Worm (Caenorhabditis elegans) whole organism, L4 larva: ENCODE data around the gene pycr-1.

Experiments
- D1046.2 ChIP-seq: fragments of 200-800 bp; sonication (Bioruptor generic); IDR thresholded peaks from 2 replicates; pipeline ENCODE4 v1.3.6; 2022; ENCODE audit warnings: missing genetic modification characterization, missing compliant biosample characterization
- F10B5.3 ChIP-seq: sonication (generic microtip); optimal IDR thresholded peaks from 2 replicates; lab custom pipeline; 2016; ENCODE audit warnings: mild to moderate bottlenecking, missing genetic modification characterization, missing compliant biosample characterization
- F26F4.8 ChIP-seq: fragments of 200-800 bp; sonication (Bioruptor generic); conservative IDR thresholded peaks from 2 replicates; pipeline ENCODE4 v1.3.6; 2022; ENCODE audit warnings: missing genetic modification characterization, missing compliant biosample characterization
- R02D3.7 ChIP-seq: fragments of 150-350 bp; sonication (generic microtip); optimal IDR thresholded peaks from 3 replicates; lab custom pipeline; 2014; ENCODE audit warnings: missing biosample characterization, missing genetic modification characterization
- T26A8.4 ChIP-seq: fragments of 200-800 bp; sonication (Bioruptor generic); IDR thresholded peaks from 2 replicates; pipeline ENCODE4 v1.3.6; 2022; ENCODE audit warnings: missing genetic modification characterization, missing compliant biosample characterization
- Y105C5A.15 ChIP-seq: fragments of 200-800 bp; sonication (Bioruptor generic); IDR thresholded peaks from 2 replicates; pipeline ENCODE4 v1.3.6; 2022; ENCODE audit warnings: missing genetic modification characterization, missing compliant biosample characterization
- Y5F2A.4 ChIP-seq: fragments of 200-800 bp; sonication (Bioruptor generic); optimal IDR thresholded peaks from 2 replicates; lab custom pipeline; 2018; ENCODE audit warnings: mild to moderate bottlenecking, missing genetic modification characterization, missing compliant biosample characterization
- aha-1 ChIP-seq: fragments of 150-350 bp; peaks from one replicate; lab custom pipeline; 2014; ENCODE audit warnings: missing biosample characterization, missing genetic modification characterization
- ama-1 ChIP-seq: fragments of 150-350 bp; optimal IDR thresholded peaks from 2 replicates; lab custom pipeline; 2014; ENCODE audit warnings: inconsistent platforms, mixed read lengths
- attf-4 ChIP-seq: sonication (generic microtip); optimal IDR thresholded peaks from 3 replicates; lab custom pipeline; 2017; ENCODE audit warnings: missing biosample characterization, missing genetic modification characterization
- ceh-20 ChIP-seq: fragments of 200-800 bp; sonication (Bioruptor generic); IDR thresholded peaks from 2 replicates; pipeline ENCODE4 v1.3.6; 2022; ENCODE audit warnings: missing genetic modification reagents, missing genetic modification characterization, missing compliant biosample characterization
- ceh-32 ChIP-seq: sonication (generic microtip); optimal IDR thresholded peaks from 2 replicates; lab custom pipeline; 2016; ENCODE audit warnings: mild to moderate bottlenecking, missing genetic modification characterization, missing compliant biosample characterization; ENCODE audit not compliant: poor library complexity
- ceh-82 ChIP-seq: sonication (generic microtip); optimal IDR thresholded peaks from 2 replicates; lab custom pipeline; 2017; ENCODE audit warnings: missing biosample characterization, missing genetic modification characterization
- ces-1 ChIP-seq: fragments of 150-350 bp; sonication (generic microtip); optimal IDR thresholded peaks from 4 replicates; lab custom pipeline; 2014; ENCODE audit warnings: missing biosample characterization, missing genetic modification reagents, missing genetic modification characterization
- daf-12 ChIP-seq: fragments of 150-350 bp; optimal IDR thresholded peaks from 2 replicates; lab custom pipeline; 2014; ENCODE audit warnings: missing biosample characterization, missing genetic modification reagents, missing genetic modification characterization
- daf-19 ChIP-seq: fragments of 200-800 bp; sonication (Bioruptor generic); conservative IDR thresholded peaks from 2 replicates; pipeline ENCODE4 v1.3.6; 2022; ENCODE audit warnings: missing genetic modification characterization, missing compliant biosample characterization
- dmd-9 ChIP-seq: fragments of 200-800 bp; sonication (Bioruptor generic); IDR thresholded peaks from 2 replicates; pipeline ENCODE4 v1.3.6; 2022; ENCODE audit warnings: missing genetic modification reagents, missing genetic modification characterization, missing compliant biosample characterization
- dve-1 ChIP-seq: sonication (generic microtip); optimal IDR thresholded peaks from 2 replicates; lab custom pipeline; 2017; ENCODE audit warnings: antibody characterized with exemption, mild to moderate bottlenecking, missing genetic modification characterization, missing compliant biosample characterization; ENCODE audit not compliant: insufficient read depth
- fkh-10 ChIP-seq: fragments of 150-350 bp; optimal IDR thresholded peaks from 2 replicates; lab custom pipeline; 2014; ENCODE audit warnings: missing biosample characterization, missing genetic modification reagents, missing genetic modification characterization
- fos-1 ChIP-seq: fragments of 150-350 bp; optimal IDR thresholded peaks from 2 replicates; lab custom pipeline; 2014; ENCODE audit warnings: missing biosample characterization, missing genetic modification characterization
- hif-1 ChIP-seq, 2 experiments: sonication (generic microtip); optimal IDR thresholded peaks; 2 replicates each; lab custom pipeline; 2016 to 2017; ENCODE audit warnings: missing compliant biosample characterization in 2 of 2, missing genetic modification characterization in 2 of 2, missing genetic modification reagents in 2 of 2, missing genotype in 2 of 2, mild to moderate bottlenecking in 1 of 2
- lim-7 ChIP-seq: fragments of 200-800 bp; sonication (Bioruptor generic); IDR thresholded peaks from 2 replicates; pipeline ENCODE4 v1.3.6; 2022; ENCODE audit warnings: missing genetic modification characterization, missing compliant biosample characterization
- lsy-2 ChIP-seq, 2 experiments: fragments of 150-350 bp in 1 of 2; sonication (generic microtip) in 1 of 2; optimal IDR thresholded peaks; 2 replicates each; lab custom pipeline; 2014 to 2017; ENCODE audit warnings: missing biosample characterization in 2 of 2, missing genetic modification characterization in 2 of 2
- madf-5 ChIP-seq, 2 experiments: fragments of 200-800 bp; sonication (Bioruptor generic); IDR thresholded peaks; 2 replicates each; pipeline ENCODE4 v1.3.6; 2022; ENCODE audit warnings: missing compliant biosample characterization in 2 of 2, missing genetic modification characterization in 2 of 2
- madf-9 ChIP-seq: fragments of 200-800 bp; sonication (Bioruptor generic); conservative IDR thresholded peaks from 2 replicates; pipeline ENCODE4 v1.3.6; 2022; ENCODE audit warnings: missing genetic modification reagents, missing genetic modification characterization, missing compliant biosample characterization
- mdt-29 ChIP-seq: fragments of 200-800 bp; sonication (Bioruptor generic); IDR thresholded peaks from 2 replicates; pipeline ENCODE4 v1.3.6; 2022; ENCODE audit warnings: missing genetic modification reagents, missing genetic modification characterization, missing compliant biosample characterization
- mep-1 ChIP-seq: fragments of 150-350 bp; sonication (generic microtip); optimal IDR thresholded peaks from 3 replicates; lab custom pipeline; 2014; ENCODE audit warnings: missing biosample characterization, missing genetic modification characterization
- mes-2 ChIP-seq: sonication (generic microtip); optimal IDR thresholded peaks from 2 replicates; lab custom pipeline; 2016; ENCODE audit warnings: missing genotype, mild to moderate bottlenecking, missing genetic modification characterization, missing compliant biosample characterization; ENCODE audit not compliant: poor library complexity, severe bottlenecking
- mxl-3 ChIP-seq: fragments of 200-800 bp; sonication (Bioruptor generic); optimal IDR thresholded peaks from 2 replicates; lab custom pipeline; 2018; ENCODE audit warnings: mild to moderate bottlenecking, missing genetic modification characterization, missing compliant biosample characterization
- nhr-10 ChIP-seq: fragments of 150-350 bp; optimal IDR thresholded peaks from 2 replicates; lab custom pipeline; 2014; ENCODE audit warnings: missing biosample characterization, missing genetic modification characterization
- nhr-28 ChIP-seq: fragments of 150-350 bp; optimal IDR thresholded peaks from 2 replicates; lab custom pipeline; 2014; ENCODE audit warnings: missing biosample characterization, missing genetic modification characterization
- nhr-77 ChIP-seq: fragments of 150-350 bp; optimal IDR thresholded peaks from 2 replicates; lab custom pipeline; 2014; ENCODE audit warnings: missing biosample characterization, missing genetic modification characterization
- pha-4 ChIP-seq, 2 experiments: fragments of 150-350 bp in 1 of 2; fragments of 200-800 bp in 1 of 2; sonication (Bioruptor generic) in 1 of 2; IDR thresholded peaks in 1 of 2; optimal IDR thresholded peaks in 1 of 2; 2 replicates each; pipeline versions ENCODE4 v1.3.6 to Lab custom; 2014 to 2022; ENCODE audit warnings: missing genetic modification characterization in 2 of 2, missing genetic modification reagents in 2 of 2, missing biosample characterization in 1 of 2, missing compliant biosample characterization in 1 of 2
- php-3 ChIP-seq: fragments of 200-800 bp; sonication (Bioruptor generic); IDR thresholded peaks from 2 replicates; pipeline ENCODE4 v1.3.6; 2022; ENCODE audit warnings: missing genetic modification reagents, missing genetic modification characterization, missing compliant biosample characterization
- sdz-12 ChIP-seq: fragments of 200-800 bp; sonication (Bioruptor generic); optimal IDR thresholded peaks from 2 replicates; lab custom pipeline; 2018; ENCODE audit warnings: mild to moderate bottlenecking, missing genetic modification characterization, missing compliant biosample characterization
- set-16 ChIP-seq: fragments of 200-800 bp; sonication (Bioruptor generic); IDR thresholded peaks from 2 replicates; pipeline ENCODE4 v1.3.6; 2022; ENCODE audit warnings: missing genetic modification reagents, missing genetic modification characterization, missing compliant biosample characterization
- spr-3 ChIP-seq: fragments of 200-800 bp; sonication (Bioruptor generic); optimal IDR thresholded peaks from 2 replicates; lab custom pipeline; 2018; ENCODE audit warnings: mild to moderate bottlenecking, missing genetic modification characterization, missing compliant biosample characterization
- tag-97 ChIP-seq: fragments of 200-800 bp; sonication (Bioruptor generic); IDR thresholded peaks from 2 replicates; pipeline ENCODE4 v1.3.6; 2022; ENCODE audit warnings: missing genetic modification characterization, missing compliant biosample characterization
- tra-1 ChIP-seq: fragments of 200-800 bp; sonication (Bioruptor generic); IDR thresholded peaks from 2 replicates; pipeline ENCODE4 v1.3.6; 2022; ENCODE audit warnings: missing genetic modification reagents, missing genetic modification characterization, missing compliant biosample characterization
- unc-62 ChIP-seq, 3 experiments: fragments of 150-350 bp in 1 of 3; sonication (generic microtip); optimal IDR thresholded peaks in 2 of 3; peaks in 1 of 3; 1 replicate in 1 of 3; 2 replicates in 2 of 3; lab custom pipeline; 2014 to 2017; ENCODE audit warnings: missing biosample characterization in 3 of 3, missing genetic modification characterization in 3 of 3, missing genetic modification reagents in 3 of 3, missing genotype in 1 of 3
- zfp-3 ChIP-seq: fragments of 200-800 bp; sonication (Bioruptor generic); conservative IDR thresholded peaks from 2 replicates; pipeline ENCODE4 v1.3.6; 2022; ENCODE audit warnings: missing genetic modification reagents, missing genetic modification characterization, missing compliant biosample characterization
- zip-11 ChIP-seq: fragments of 200-800 bp; sonication (Bioruptor generic); IDR thresholded peaks from 2 replicates; pipeline ENCODE4 v1.3.6; 2022; ENCODE audit warnings: missing genetic modification characterization, missing compliant biosample characterization
- ztf-7 ChIP-seq: fragments of 150-350 bp; optimal IDR thresholded peaks from 2 replicates; lab custom pipeline; 2014; ENCODE audit warnings: missing biosample characterization, missing genetic modification characterization

The pycr-1 gene

ce11 chrX:12106004-12106403 lies 40.6 kb upstream of the pycr-1 start (continued):
- TF ChIP-seq pha-4 (GFP tag; IDR thresholded peaks at IDR 0.05; lab: Robert Waterston, UW) (peak; percentile 95), pha-4 (tag; optimal IDR thresholded peaks at IDR 0.05; lab: Kevin White, UChicago) (no peak), mes-2 (tag; lab: Kevin White, UChicago) (no peak), Y5F2A.4 (peak; percentile 84), mdt-29 (GFP tag; lab: Robert Waterston, UW) (no peak), Y105C5A.15 (GFP tag; lab: Robert Waterston, UW) (peak; percentile 93)

- TF ChIP-seq madf-5 (GFP tag; IDR thresholded peaks at IDR 0.05; lab: Robert Waterston, UW), result no peak
- TF ChIP-seq dmd-9, result no peak
- TF ChIP-seq attf-4 (tag; lab: Kevin White, UChicago), result no peak
- TF ChIP-seq Y105C5A.15 (GFP tag; lab: Robert Waterston, UW), result no peak
- TF ChIP-seq unc-62 (GFP tag; optimal IDR thresholded peaks at IDR 0.05 in 1 of 2; lab: Kevin White, UChicago), result no peak
- no peak for TF ChIP-seq unc-62 (tag; optimal IDR thresholded peaks at IDR 0.05; lab: Kevin White, UChicago)
- no peak for TF ChIP-seq set-16 (GFP tag; lab: Robert Waterston, UW)
- no peak for TF ChIP-seq zfp-3 (GFP tag; lab: Robert Waterston, UW)
- TF ChIP-seq Y5F2A.4, result no peak
- no peak for TF ChIP-seq T26A8.4 (GFP tag; lab: Robert Waterston, UW)
- TF ChIP-seq daf-19 (GFP tag; lab: Robert Waterston, UW), result no peak
- TF ChIP-seq R02D3.7 (tag; lab: Kevin White, UChicago), result no peak
- no peak for TF ChIP-seq php-3 (GFP tag; lab: Robert Waterston, UW)
- TF ChIP-seq dve-1 (tag; lab: Kevin White, UChicago), result no peak
Observed at ce11 chrX:12108517-12109216, 38.0 kb upstream of the pycr-1 start, which contains the start of the genes W03G11.2 and lgc-13. Gene W03G11.2 (minus strand): TSS chrX:12108617. Gene lgc-13 (plus strand): TSS chrX:12109166.

DNA sequence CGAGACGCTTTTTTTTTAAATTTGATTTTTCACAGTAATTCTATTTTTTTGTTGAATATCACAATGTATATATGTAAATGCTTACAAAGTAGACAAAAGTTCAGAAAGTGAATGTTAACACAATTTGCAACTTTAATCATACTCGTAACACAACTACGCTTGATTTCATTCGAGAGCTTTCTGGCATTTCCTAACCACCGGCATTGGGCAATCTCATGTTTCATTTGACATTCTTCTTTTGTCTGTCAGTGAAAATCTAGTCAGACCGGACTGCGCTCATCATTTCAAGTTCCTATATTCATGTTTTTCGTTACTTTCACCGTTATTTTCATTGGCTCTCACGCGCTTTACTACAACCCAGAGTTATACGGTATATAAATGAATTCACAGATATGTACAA lies 35.4 kb upstream of the pycr-1 start, which contains the start of gene lgc-14:
TSS of gene lgc-14 (plus strand) at position 301 of the 400 bp plus-strand sequence.
- TF ChIP-seq ama-1 (lab: Kevin White, UChicago) (no peak), tag-97 (GFP tag; lab: Robert Waterston, UW) (no peak), zip-11 (GFP tag; lab: Robert Waterston, UW) (no peak), tra-1 (no peak), R02D3.7 (tag; lab: Kevin White, UChicago) (no peak), ceh-32 (tag; lab: Kevin White, UChicago) (no peak), mxl-3 (GFP tag; lab: Kevin White, UChicago) (no peak), sdz-12 (no peak), ces-1 (GFP tag; lab: Kevin White, UChicago) (no peak), fkh-10 (no peak), lim-7 (GFP tag; lab: Robert Waterston, UW) (no peak), nhr-77 (tag; lab: Kevin White, UChicago) (no peak), mep-1 (tag; lab: Kevin White, UChicago) (no peak), D1046.2 (GFP tag; lab: Robert Waterston, UW) (no peak), madf-9 (GFP tag; lab: Robert Waterston, UW) (no peak)

DNA sequence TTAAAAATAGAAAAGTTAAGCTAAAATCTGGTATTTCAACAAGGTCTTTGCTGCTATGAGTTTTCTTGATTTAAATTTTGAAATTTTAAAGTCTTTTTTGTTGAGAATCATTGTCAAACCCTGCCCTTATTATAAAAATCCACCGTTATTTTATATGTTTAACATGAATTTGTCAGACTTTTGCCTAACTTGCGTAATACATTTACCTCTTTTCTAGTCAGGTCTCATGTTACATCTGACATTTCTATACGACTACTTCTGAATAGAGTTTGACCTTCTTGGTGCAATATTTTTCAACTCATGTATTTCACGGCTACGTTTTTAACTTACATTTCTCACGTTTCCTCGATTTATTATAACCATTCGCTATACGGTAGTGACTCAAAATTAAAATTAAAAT lies 32.6 kb upstream of the pycr-1 start, which contains the start of gene lgc-15:
TSS of gene lgc-15 (plus strand) at position 301 of the 400 bp plus-strand sequence.
- TF ChIP-seq F10B5.3 (tag; lab: Kevin White, UChicago) (no peak), daf-12 (tag; lab: Kevin White, UChicago) (no peak), ceh-82 (tag; lab: Kevin White, UChicago) (no peak), attf-4 (tag; lab: Kevin White, UChicago) (no peak), lsy-2 (tag; optimal IDR thresholded peaks at IDR 0.05; lab: Kevin White, UChicago) (no peak), nhr-10 (no peak), tra-1 (no peak), nhr-28 (tag; lab: Kevin White, UChicago) (no peak), ceh-20 (GFP tag; lab: Robert Waterston, UW) (no peak), aha-1 (no peak), F26F4.8 (no peak), fos-1 (tag; lab: Kevin White, UChicago) (no peak), spr-3 (GFP tag; lab: Kevin White, UChicago) (no peak), php-3 (GFP tag; lab: Robert Waterston, UW) (no peak), hif-1 (tag; optimal IDR thresholded peaks at IDR 0.05; lab: Kevin White, UChicago) (no peak), ztf-7 (tag; lab: Kevin White, UChicago) (no peak)
- TF ChIP-seq, all 104 proteins: peak for 0
